Fruit fly (Drosophila melanogaster) whole organism, embryonic: ENCODE results near the gene Naa80.

Source experiments
- Abd-B ChIP-seq: fragments of 200-800 bp; sonication (Bioruptor generic); optimal IDR thresholded peaks from 2 replicates; lab custom pipeline; 2018; ENCODE audit warnings: missing biosample characterization, mild to moderate bottlenecking, missing genetic modification characterization, moderate library complexity
- Antp ChIP-seq: fragments of 200-800 bp; sonication (Bioruptor generic); optimal IDR thresholded peaks from 3 replicates; lab custom pipeline; 2016; ENCODE audit warnings: missing biosample characterization, missing genetic modification characterization
- Asciz ChIP-seq: fragments of 200-800 bp; sonication (Bioruptor generic); optimal IDR thresholded peaks from 2 replicates; lab custom pipeline; 2017; ENCODE audit warnings: missing biosample characterization, mild to moderate bottlenecking, missing genetic modification characterization, missing genetic modification reagents
- B-H1 ChIP-seq: fragments of 200-800 bp; sonication (Bioruptor generic); IDR thresholded peaks from 3 replicates; pipeline ENCODE4 v1.3.6; 2022; ENCODE audit warnings: missing biosample characterization, missing genetic modification characterization
- Bgb ChIP-seq: fragments of 200-800 bp; sonication (Bioruptor generic); IDR thresholded peaks from 2 replicates; pipeline ENCODE4 v1.3.6; 2022; ENCODE audit warnings: missing biosample characterization, missing genetic modification characterization; ENCODE audit not compliant: partially characterized antibody
- CG10654 ChIP-seq: fragments of 200-800 bp; sonication (Bioruptor generic); optimal IDR thresholded peaks from 2 replicates; lab custom pipeline; 2016; ENCODE audit warnings: missing biosample characterization, missing genetic modification characterization
- CG16779 ChIP-seq: fragments of 200-800 bp; sonication (Bioruptor generic); IDR thresholded peaks from 2 replicates; pipeline ENCODE4 v1.3.6; 2022; ENCODE audit warnings: missing biosample characterization, missing genetic modification characterization
- CG17359 ChIP-seq: fragments of 200-800 bp; sonication (Bioruptor generic); optimal IDR thresholded peaks from 3 replicates; lab custom pipeline; 2018; ENCODE audit warnings: missing biosample characterization, mild to moderate bottlenecking, missing genetic modification characterization, moderate library complexity
- CG17802 ChIP-seq: fragments of 200-800 bp; sonication (Bioruptor generic); optimal IDR thresholded peaks from 2 replicates; lab custom pipeline; 2018; ENCODE audit warnings: missing biosample characterization, mild to moderate bottlenecking, missing genetic modification characterization, moderate library complexity
- CG30020 ChIP-seq: fragments of 200-800 bp; optimal IDR thresholded peaks from 2 replicates; lab custom pipeline; 2019; ENCODE audit warnings: missing biosample characterization, mild to moderate bottlenecking, missing genetic modification characterization, moderate library complexity
- CG30403 ChIP-seq: fragments of 200-800 bp; sonication (Bioruptor generic); optimal IDR thresholded peaks from 3 replicates; lab custom pipeline; 2016; ENCODE audit warnings: missing biosample characterization, missing genetic modification characterization
- CG32532 ChIP-seq: fragments of 200-800 bp; sonication (Bioruptor generic); IDR thresholded peaks from 2 replicates; pipeline ENCODE4 v1.3.6; 2022; ENCODE audit warnings: missing biosample characterization, missing genetic modification characterization
- CG3407 ChIP-seq: fragments of 200-800 bp; sonication (Bioruptor generic); optimal IDR thresholded peaks from 2 replicates; lab custom pipeline; 2018; ENCODE audit warnings: missing biosample characterization, mild to moderate bottlenecking, missing genetic modification characterization
- CG4730 ChIP-seq: fragments of 200-800 bp; sonication (Bioruptor generic); IDR thresholded peaks from 2 replicates; pipeline ENCODE4 v1.3.6; 2022; ENCODE audit warnings: missing biosample characterization, missing genetic modification characterization
- CG6272 ChIP-seq: fragments of 200-800 bp; sonication (Bioruptor generic); IDR thresholded peaks from 2 replicates; pipeline ENCODE4 v1.3.6; 2022; ENCODE audit warnings: missing biosample characterization, missing genetic modification characterization
- CG8089 ChIP-seq: fragments of 200-800 bp; sonication (Bioruptor generic); optimal IDR thresholded peaks from 3 replicates; lab custom pipeline; 2016; ENCODE audit warnings: missing biosample characterization, missing genetic modification characterization
- CG8924 ChIP-seq: fragments of 200-800 bp; optimal IDR thresholded peaks from 3 replicates; lab custom pipeline; 2019; ENCODE audit warnings: missing biosample characterization, mild to moderate bottlenecking, missing genetic modification characterization, moderate library complexity
- CG9932 ChIP-seq: fragments of 200-800 bp; sonication (Bioruptor generic); IDR thresholded peaks from 2 replicates; pipeline ENCODE4 v1.3.6; 2022; ENCODE audit warnings: missing biosample characterization, missing genetic modification characterization
- CoRest ChIP-seq: fragments of 200-800 bp; sonication (Bioruptor generic); optimal IDR thresholded peaks from 3 replicates; lab custom pipeline; 2018; ENCODE audit warnings: missing biosample characterization, mild to moderate bottlenecking, missing genetic modification characterization, moderate library complexity
- D19B ChIP-seq: fragments of 200-800 bp; sonication (Bioruptor generic); optimal IDR thresholded peaks from 2 replicates; lab custom pipeline; 2017; ENCODE audit warnings: missing biosample characterization, mild to moderate bottlenecking, missing genetic modification characterization
- Doc2 ChIP-seq: fragments of 200-800 bp; sonication (Bioruptor generic); IDR thresholded peaks from 2 replicates; pipeline ENCODE4 v1.3.6; 2022; ENCODE audit warnings: missing biosample characterization, missing genetic modification characterization
- Dp ChIP-seq: fragments of 200-800 bp; sonication (Bioruptor generic); optimal IDR thresholded peaks from 2 replicates; lab custom pipeline; 2018; ENCODE audit warnings: missing biosample characterization, mild to moderate bottlenecking, missing genetic modification characterization, moderate library complexity
- Elba2 ChIP-seq: fragments of 200-800 bp; sonication (Bioruptor generic); optimal IDR thresholded peaks from 3 replicates; lab custom pipeline; 2016; ENCODE audit warnings: missing biosample characterization, missing genetic modification characterization
- Med ChIP-seq: fragments of 200-800 bp; sonication (Bioruptor generic); peaks from one replicate; lab custom pipeline; 2016; ENCODE audit warnings: missing biosample characterization, missing genetic modification characterization, mild to moderate bottlenecking, inconsistent platforms, moderate library complexity
- Mes4 ChIP-seq: fragments of 200-800 bp; sonication (Bioruptor generic); optimal IDR thresholded peaks from 2 replicates; lab custom pipeline; 2016; ENCODE audit warnings: missing biosample characterization, missing genetic modification characterization
- NFAT ChIP-seq: fragments of 200-800 bp; sonication (Bioruptor generic); IDR thresholded peaks from 2 replicates; pipeline ENCODE4 v1.3.6; 2022; ENCODE audit warnings: missing biosample characterization, missing genetic modification characterization
- Opbp ChIP-seq: fragments of 200-800 bp; sonication (Bioruptor generic); IDR thresholded peaks from 3 replicates; pipeline ENCODE4 v1.3.6; 2022; ENCODE audit warnings: missing biosample characterization, missing genetic modification characterization; ENCODE audit not compliant: partially characterized antibody
- Rx ChIP-seq: fragments of 200-800 bp; sonication (Bioruptor generic); IDR thresholded peaks from 2 replicates; pipeline ENCODE4 v1.3.6; 2022; ENCODE audit warnings: missing biosample characterization, missing genetic modification characterization
- Sin3A ChIP-seq: fragments of >200 bp; optimal IDR thresholded peaks from 2 replicates; lab custom pipeline; 2018
- TFAM ChIP-seq: fragments of 200-800 bp; sonication (Bioruptor generic); optimal IDR thresholded peaks from 2 replicates; lab custom pipeline; 2017; ENCODE audit warnings: missing biosample characterization, missing genetic modification characterization, inconsistent platforms
- Taf1 ChIP-seq: fragments of 200-800 bp; sonication (Bioruptor generic); IDR thresholded peaks from 2 replicates; pipeline ENCODE4 v1.3.6; 2022; ENCODE audit warnings: missing biosample characterization, missing genetic modification characterization
- Trl ChIP-seq, 3 experiments: fragments of >200 bp in 2 of 3; fragments of 200-800 bp in 1 of 3; sonication (Bioruptor generic) in 1 of 3; optimal IDR thresholded peaks; 2 replicates in 1 of 3; 3 replicates in 2 of 3; lab custom pipeline; 2016 to 2017; ENCODE audit warnings: missing biosample characterization in 1 of 3, missing genetic modification characterization in 1 of 3
- aop ChIP-seq: fragments of 200-800 bp; sonication (Bioruptor generic); IDR thresholded peaks from 2 replicates; pipeline ENCODE4 v1.3.6; 2022; ENCODE audit warnings: missing biosample characterization, missing genetic modification characterization
- ara ChIP-seq: fragments of 200-800 bp; sonication (Bioruptor generic); IDR thresholded peaks from 2 replicates; pipeline ENCODE4 v1.3.6; 2022; ENCODE audit warnings: missing biosample characterization, missing genetic modification characterization
- ase ChIP-seq: fragments of 200-800 bp; sonication (Bioruptor generic); IDR thresholded peaks from 3 replicates; pipeline ENCODE4 v1.3.6; 2022; ENCODE audit warnings: missing biosample characterization, missing genetic modification characterization
- bbx ChIP-seq: fragments of 200-800 bp; sonication (Bioruptor generic); IDR thresholded peaks from 2 replicates; pipeline ENCODE4 v1.3.6; 2022; ENCODE audit warnings: missing biosample characterization, missing genetic modification characterization; ENCODE audit not compliant: partially characterized antibody
- br ChIP-seq: fragments of >200 bp; optimal IDR thresholded peaks from 2 replicates; lab custom pipeline; 2017
- crol ChIP-seq: fragments of 200-800 bp; sonication (Bioruptor generic); IDR thresholded peaks from 2 replicates; pipeline ENCODE4 v1.3.6; 2022; ENCODE audit warnings: missing biosample characterization, missing genetic modification characterization
- dmrt11E ChIP-seq: fragments of 200-800 bp; sonication (Bioruptor generic); optimal IDR thresholded peaks from 3 replicates; lab custom pipeline; 2018; ENCODE audit warnings: missing biosample characterization, mild to moderate bottlenecking, missing genetic modification characterization, moderate library complexity
- mam ChIP-seq: fragments of 200-800 bp; sonication (Bioruptor generic); optimal IDR thresholded peaks from 3 replicates; lab custom pipeline; 2016; ENCODE audit warnings: missing biosample characterization, missing genetic modification characterization
- nerfin-2 ChIP-seq: fragments of 200-800 bp; sonication (Bioruptor generic); IDR thresholded peaks from 2 replicates; pipeline ENCODE4 v1.3.6; 2022; ENCODE audit warnings: missing biosample characterization, missing genetic modification characterization; ENCODE audit not compliant: partially characterized antibody
- p53 ChIP-seq: fragments of 200-800 bp; sonication (Bioruptor generic); optimal IDR thresholded peaks from 2 replicates; lab custom pipeline; 2016; ENCODE audit warnings: missing biosample characterization, missing genetic modification characterization
- repo ChIP-seq: fragments of 200-800 bp; sonication (Bioruptor generic); optimal IDR thresholded peaks from 2 replicates; lab custom pipeline; 2016; ENCODE audit warnings: missing biosample characterization, missing genetic modification characterization
- ro ChIP-seq: fragments of 200-800 bp; sonication (Bioruptor generic); IDR thresholded peaks from 2 replicates; pipeline ENCODE4 v1.3.6; 2022; ENCODE audit warnings: missing biosample characterization, missing genetic modification characterization
- row ChIP-seq: fragments of 200-800 bp; sonication (Bioruptor generic); IDR thresholded peaks from 3 replicates; pipeline ENCODE4 v1.3.6; 2022; ENCODE audit warnings: missing biosample characterization, missing genetic modification characterization
- scrt ChIP-seq: fragments of 200-800 bp; sonication (Bioruptor generic); optimal IDR thresholded peaks from 2 replicates; lab custom pipeline; 2018; ENCODE audit warnings: missing biosample characterization, mild to moderate bottlenecking, missing genetic modification characterization, moderate library complexity
- slp2 ChIP-seq: fragments of 200-800 bp; sonication (Bioruptor generic); optimal IDR thresholded peaks from 2 replicates; lab custom pipeline; 2016; ENCODE audit warnings: missing biosample characterization, missing genetic modification characterization
- sna ChIP-seq: fragments of 200-800 bp; sonication (Bioruptor generic); IDR thresholded peaks from 2 replicates; pipeline ENCODE4 v1.3.6; 2022; ENCODE audit warnings: missing biosample characterization, missing genetic modification characterization; ENCODE audit not compliant: partially characterized antibody
- ssp ChIP-seq: fragments of 200-800 bp; sonication (Bioruptor generic); IDR thresholded peaks from 2 replicates; pipeline ENCODE4 v1.3.6; 2022; ENCODE audit warnings: missing biosample characterization, missing genetic modification characterization
- tx ChIP-seq: fragments of 200-800 bp; sonication (Bioruptor generic); optimal IDR thresholded peaks from 2 replicates; lab custom pipeline; 2016; ENCODE audit warnings: missing biosample characterization, missing genetic modification characterization

The Naa80 gene

DNA sequence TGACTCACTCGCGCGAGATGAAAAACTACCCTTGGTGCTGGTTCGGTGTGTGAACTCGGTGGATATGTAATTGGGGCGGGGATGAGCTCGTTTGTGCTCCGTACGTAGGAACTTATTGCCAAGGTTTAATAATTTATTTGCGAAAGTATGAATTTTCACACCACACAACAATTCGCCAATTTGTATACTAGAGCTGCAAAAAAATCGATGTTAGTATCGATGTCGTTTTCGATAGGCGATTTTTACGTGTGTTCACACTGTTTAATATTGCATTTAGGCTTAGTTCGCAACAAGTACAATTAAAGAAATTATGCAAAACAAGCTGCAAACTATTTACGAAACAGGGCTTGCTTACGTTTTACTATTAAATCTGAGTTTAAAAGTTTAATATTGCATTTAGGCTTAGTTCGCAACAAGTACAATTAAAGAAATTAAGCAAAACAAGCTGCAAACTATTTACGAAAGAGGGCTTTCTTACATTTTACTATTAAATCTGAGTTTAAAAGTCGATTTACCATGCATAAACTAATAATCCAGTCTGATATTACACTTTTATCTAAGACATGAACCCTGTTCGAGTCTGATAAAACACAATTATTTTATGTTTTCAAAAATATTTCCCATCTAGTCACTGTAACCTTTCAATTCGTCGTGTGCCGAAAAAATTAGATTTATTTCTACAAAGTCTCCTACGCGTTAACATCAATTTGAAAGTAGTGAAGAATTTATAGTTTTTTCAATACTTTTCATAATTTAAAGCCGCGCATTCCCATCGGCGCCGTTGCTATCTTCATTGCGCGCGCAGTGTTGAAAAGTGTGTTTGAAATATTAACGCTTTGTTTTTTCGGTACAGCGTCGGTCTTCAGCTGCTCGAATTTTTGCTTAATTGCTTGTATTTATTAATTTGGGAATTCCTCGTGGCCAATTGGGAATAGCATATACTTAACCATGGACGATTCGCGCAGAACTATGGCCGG lies 4.4 kb upstream of the Naa80 start, which contains the start of the genes Snap24 and CG8478 (continued):
- TF ChIP-seq p53 (GFP tag; lab: Kevin White, UChicago) (no peak), CG3407 (GFP tag; lab: Kevin White, UChicago) (no peak), CG6272 (no peak), CG32532 (GFP tag; lab: Robert Waterston, UW) (no peak), Bgb (GFP tag; lab: Robert Waterston, UW) (peak; percentile 85), Sin3A (lab: Kevin White, UChicago) (no peak), dmrt11E (tag; lab: Kevin White, UChicago) (no peak), mam (GFP tag; lab: Kevin White, UChicago) (peak; percentile 2), scrt (GFP tag; lab: Kevin White, UChicago) (no peak), br (lab: Kevin White, UChicago) (no peak), Mes4 (GFP tag; lab: Kevin White, UChicago) (no peak), CG10654 (no peak), Antp (GFP tag; lab: Kevin White, UChicago) (no peak), slp2 (GFP tag; lab: Kevin White, UChicago) (no peak), CoRest (tag; lab: Kevin White, UChicago) (peak; percentile 15), B-H1 (GFP tag; lab: Robert Waterston, UW) (no peak), Rx (no peak), nerfin-2 (peak; percentile 73), ara (GFP tag; lab: Robert Waterston, UW) (no peak), ro (no peak), CG4730 (no peak), row (GFP tag; lab: Robert Waterston, UW) (peak; percentile 70), Dp (GFP tag; lab: Kevin White, UChicago) (peak; percentile 78), crol (GFP tag; lab: Robert Waterston, UW) (no peak), CG8924 (tag; lab: Kevin White, UChicago) (peak; percentile 14), CG9932 (GFP tag; lab: Robert Waterston, UW) (peak; percentile 50), bbx (peak; percentile 82), Opbp (GFP tag; lab: Robert Waterston, UW) (peak; percentile 71; the same call in 2 of the 3 replicates), tx (no peak), Doc2 (GFP tag; lab: Robert Waterston, UW) (no peak), Abd-B (GFP tag; lab: Kevin White, UChicago) (peak; percentile 24), TFAM (GFP tag; lab: Kevin White, UChicago) (no peak), CG30403 (GFP tag; lab: Kevin White, UChicago) (peak; percentile 30), Med (GFP tag; lab: Kevin White, UChicago) (peak; percentile 70), aop (GFP tag; lab: Robert Waterston, UW) (no peak), CG30020 (peak; percentile 84), CG17802 (peak; percentile 92), ssp (GFP tag; lab: Robert Waterston, UW) (peak; percentile 92), ase (GFP tag; lab: Robert Waterston, UW) (no peak), CG17359 (tag; lab: Kevin White, UChicago) (no peak), NFAT (GFP tag; lab: Robert Waterston, UW) (no peak), Taf1 (GFP tag; lab: Robert Waterston, UW) (no peak), sna (peak; percentile 74), Asciz (GFP tag; lab: Kevin White, UChicago) (no peak), Trl (optimal IDR thresholded peaks at IDR 0.05; lab: Kevin White, UChicago) (no peak), Trl (GFP tag; optimal IDR thresholded peaks at IDR 0.05; lab: Kevin White, UChicago) (no peak), Elba2 (GFP tag; lab: Kevin White, UChicago) (peak; percentile 87), D19B (GFP tag; lab: Kevin White, UChicago) (no peak), CG8089 (GFP tag; lab: Kevin White, UChicago) (no peak), CG16779 (GFP tag; lab: Robert Waterston, UW) (no peak), repo (no peak)
